Worm (Caenorhabditis elegans) whole organism, midembryonic: ENCODE data around the gene lec-8.

Experiments used
- T22C8.4 ChIP-seq: fragments of 200-800 bp; sonication (Bioruptor generic); IDR thresholded peaks from 2 replicates; pipeline ENCODE4 v1.3.6; 2022; ENCODE audit warnings: missing genetic modification characterization, missing compliant biosample characterization
- cog-1 ChIP-seq: sonication (generic microtip); optimal IDR thresholded peaks from 2 replicates; lab custom pipeline; 2016; ENCODE audit warnings: missing genetic modification characterization, missing compliant biosample characterization
- flt-1 ChIP-seq: fragments of 200-800 bp; sonication (Bioruptor generic); IDR thresholded peaks from 2 replicates; pipeline ENCODE4 v1.3.6; 2022; ENCODE audit warnings: missing genetic modification characterization, missing compliant biosample characterization
- klf-2 ChIP-seq: fragments of 200-800 bp; sonication (Bioruptor generic); conservative IDR thresholded peaks from 2 replicates; pipeline ENCODE4 v1.3.6; 2022; ENCODE audit warnings: missing genetic modification reagents, missing genetic modification characterization, missing compliant biosample characterization
- med-1 ChIP-seq: sonication (generic microtip); optimal IDR thresholded peaks from 2 replicates; lab custom pipeline; 2017; ENCODE audit warnings: missing genetic modification characterization, mild to moderate bottlenecking, missing compliant biosample characterization, antibody characterized with exemption, missing genetic modification reagents; ENCODE audit not compliant: insufficient read depth
- ref-1 ChIP-seq: fragments of 200-800 bp; sonication (Bioruptor generic); conservative IDR thresholded peaks from 2 replicates; pipeline ENCODE4 v1.3.6; 2022; ENCODE audit warnings: missing genetic modification reagents, missing genetic modification characterization, missing compliant biosample characterization
- tab-1 ChIP-seq: fragments of 200-800 bp; sonication (Bioruptor generic); IDR thresholded peaks from 2 replicates; pipeline ENCODE4 v1.3.6; 2022; ENCODE audit warnings: missing genetic modification characterization, missing compliant biosample characterization
- ztf-23 ChIP-seq: fragments of 200-800 bp; sonication (Bioruptor generic); IDR thresholded peaks from 2 replicates; pipeline ENCODE4 v1.3.6; 2022; ENCODE audit warnings: missing genetic modification reagents, missing genetic modification characterization, missing compliant biosample characterization
- ztf-29 ChIP-seq: fragments of 200-800 bp; sonication (Bioruptor generic); IDR thresholded peaks from 2 replicates; pipeline ENCODE4 v1.3.6; 2022; ENCODE audit warnings: missing genetic modification reagents, missing genetic modification characterization, missing compliant biosample characterization

DNA sequence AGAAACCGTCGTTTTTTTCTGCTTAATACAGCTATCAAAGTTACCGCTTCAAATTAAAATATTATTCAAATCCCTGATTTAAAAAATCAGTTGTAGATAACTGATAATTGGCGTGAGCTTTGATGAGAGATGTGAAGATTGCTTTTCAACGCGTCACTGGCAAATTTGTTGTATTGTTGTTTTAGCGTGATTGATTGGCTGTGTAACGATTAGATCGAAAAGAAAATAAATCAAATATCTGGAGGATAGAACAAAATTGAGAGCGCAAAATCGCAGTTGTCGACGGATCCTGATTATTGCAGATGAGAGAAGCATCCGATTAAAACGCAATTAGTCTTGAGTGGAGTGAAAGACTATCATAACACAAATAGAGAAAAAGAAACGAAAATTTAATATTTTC is 9.5 kb upstream of the lec-8 start:
- TF ChIP-seq flt-1, result no peak
- TF ChIP-seq tab-1 (GFP tag; lab: Robert Waterston, UW), result no peak
- TF ChIP-seq med-1 (GFP tag; lab: Kevin White, UChicago), result no peak
- no peak for TF ChIP-seq ztf-29 (GFP tag; lab: Robert Waterston, UW)
- no peak for TF ChIP-seq ztf-23
- no peak for TF ChIP-seq T22C8.4 (GFP tag; lab: Robert Waterston, UW)
- no peak for TF ChIP-seq klf-2 (GFP tag; lab: Robert Waterston, UW)
- no peak for TF ChIP-seq cog-1 (tag; lab: Kevin White, UChicago)
- no peak for TF ChIP-seq ref-1 (GFP tag; lab: Robert Waterston, UW)
